Fruit fly (Drosophila melanogaster) whole organism, embryonic: ENCODE data around the gene CG3662.

ENCODE experiments used
- B-H2 ChIP-seq: fragments of 200-800 bp; sonication (Bioruptor generic); optimal IDR thresholded peaks from 2 replicates; lab custom pipeline; 2018; ENCODE audit warnings: missing biosample characterization, mild to moderate bottlenecking, missing genetic modification characterization
- CG10431 ChIP-seq: fragments of 200-800 bp; sonication (Bioruptor generic); optimal IDR thresholded peaks from 3 replicates; lab custom pipeline; 2018; ENCODE audit warnings: missing biosample characterization, mild to moderate bottlenecking, missing genetic modification characterization
- CG12219 ChIP-seq: fragments of 200-800 bp; sonication (Bioruptor generic); optimal IDR thresholded peaks from 3 replicates; lab custom pipeline; 2018; ENCODE audit warnings: missing biosample characterization, mild to moderate bottlenecking, missing genetic modification characterization
- CG13287 ChIP-seq: fragments of 200-800 bp; sonication (Bioruptor generic); IDR thresholded peaks from 2 replicates; pipeline ENCODE4 v1.3.6; 2022; ENCODE audit warnings: missing biosample characterization, missing genetic modification characterization; ENCODE audit not compliant: partially characterized antibody
- CG13624 ChIP-seq: fragments of 200-800 bp; sonication (Bioruptor generic); optimal IDR thresholded peaks from 2 replicates; lab custom pipeline; 2016; ENCODE audit warnings: missing biosample characterization, missing genetic modification characterization
- CG15514 ChIP-seq: fragments of 200-800 bp; sonication (Bioruptor generic); optimal IDR thresholded peaks from 3 replicates; lab custom pipeline; 2017; ENCODE audit warnings: missing biosample characterization, missing genetic modification characterization, mild to moderate bottlenecking, moderate library complexity, missing genetic modification reagents
- CG16779 ChIP-seq: fragments of 200-800 bp; sonication (Bioruptor generic); IDR thresholded peaks from 2 replicates; pipeline ENCODE4 v1.3.6; 2022; ENCODE audit warnings: missing biosample characterization, missing genetic modification characterization
- CG17612 ChIP-seq: fragments of 200-800 bp; sonication (Bioruptor generic); IDR thresholded peaks from 2 replicates; pipeline ENCODE4 v1.3.6; 2022; ENCODE audit warnings: missing biosample characterization, missing genetic modification characterization
- CG1792 ChIP-seq: fragments of 200-800 bp; sonication (Bioruptor generic); optimal IDR thresholded peaks from 2 replicates; lab custom pipeline; 2016; ENCODE audit warnings: missing biosample characterization, missing genetic modification characterization
- CG18764 ChIP-seq: fragments of 200-800 bp; sonication (Bioruptor generic); optimal IDR thresholded peaks from 3 replicates; lab custom pipeline; 2016; ENCODE audit warnings: missing biosample characterization, missing genetic modification characterization
- CG2712 ChIP-seq: fragments of 200-800 bp; optimal IDR thresholded peaks from 3 replicates; lab custom pipeline; 2019; ENCODE audit warnings: missing biosample characterization, mild to moderate bottlenecking, missing genetic modification characterization, moderate library complexity
- CG30020 ChIP-seq: fragments of 200-800 bp; optimal IDR thresholded peaks from 2 replicates; lab custom pipeline; 2019; ENCODE audit warnings: missing biosample characterization, mild to moderate bottlenecking, missing genetic modification characterization, moderate library complexity
- CG3065 ChIP-seq: fragments of 200-800 bp; sonication (Bioruptor generic); optimal IDR thresholded peaks from 2 replicates; lab custom pipeline; 2016; ENCODE audit warnings: missing biosample characterization, missing genetic modification characterization
- CG34376 ChIP-seq: fragments of 200-800 bp; sonication (Bioruptor generic); optimal IDR thresholded peaks from 2 replicates; lab custom pipeline; 2018; ENCODE audit warnings: missing biosample characterization, mild to moderate bottlenecking, missing genetic modification characterization
- CG4282 ChIP-seq: fragments of 200-800 bp; sonication (Bioruptor generic); optimal IDR thresholded peaks from 2 replicates; lab custom pipeline; 2016; ENCODE audit warnings: missing biosample characterization, missing genetic modification characterization
- CG4424 ChIP-seq: fragments of 200-800 bp; sonication (Bioruptor generic); optimal IDR thresholded peaks from 3 replicates; lab custom pipeline; 2016; ENCODE audit warnings: missing biosample characterization, missing genetic modification characterization
- CG6689 ChIP-seq: fragments of 200-800 bp; sonication (Bioruptor generic); IDR thresholded peaks from 2 replicates; pipeline ENCODE4 v1.3.6; 2022; ENCODE audit warnings: missing biosample characterization, missing genetic modification characterization
- CG8359 ChIP-seq: fragments of 200-800 bp; sonication (Bioruptor generic); optimal IDR thresholded peaks from 2 replicates; lab custom pipeline; 2017; ENCODE audit warnings: missing biosample characterization, mild to moderate bottlenecking, missing genetic modification characterization, borderline replicate concordance
- CG8478 ChIP-seq: fragments of >200 bp; optimal IDR thresholded peaks from 2 replicates; lab custom pipeline; 2018
- CG9215 ChIP-seq: fragments of 200-800 bp; sonication (Bioruptor generic); IDR thresholded peaks from 2 replicates; pipeline ENCODE4 v1.3.6; 2022; ENCODE audit warnings: missing biosample characterization, missing genetic modification characterization
- CG9609 ChIP-seq: fragments of 200-800 bp; sonication (Bioruptor generic); optimal IDR thresholded peaks from 3 replicates; lab custom pipeline; 2016; ENCODE audit warnings: missing biosample characterization, missing genetic modification characterization
- Doc2 ChIP-seq: fragments of 200-800 bp; sonication (Bioruptor generic); IDR thresholded peaks from 2 replicates; pipeline ENCODE4 v1.3.6; 2022; ENCODE audit warnings: missing biosample characterization, missing genetic modification characterization
- E2f2 ChIP-seq: fragments of 200-800 bp; sonication (Bioruptor generic); IDR thresholded peaks from 2 replicates; pipeline ENCODE4 v1.3.6; 2022; ENCODE audit warnings: missing biosample characterization, missing genetic modification characterization
- HLH4C ChIP-seq: fragments of 200-800 bp; sonication (Bioruptor generic); IDR thresholded peaks from 3 replicates; pipeline ENCODE4 v1.3.6; 2022; ENCODE audit warnings: missing biosample characterization, missing genetic modification characterization; ENCODE audit not compliant: partially characterized antibody
- Myb ChIP-seq: fragments of 200-800 bp; sonication (Bioruptor generic); optimal IDR thresholded peaks from 2 replicates; lab custom pipeline; 2016; ENCODE audit warnings: missing biosample characterization, missing genetic modification characterization
- Sin3A ChIP-seq: fragments of >200 bp; optimal IDR thresholded peaks from 2 replicates; lab custom pipeline; 2018
- Sox100B ChIP-seq: fragments of 200-800 bp; sonication (Bioruptor generic); optimal IDR thresholded peaks from 3 replicates; lab custom pipeline; 2018; ENCODE audit warnings: missing biosample characterization, mild to moderate bottlenecking, missing genetic modification characterization
- Sry-β ChIP-seq: fragments of 200-800 bp; sonication (Bioruptor generic); optimal IDR thresholded peaks from 2 replicates; lab custom pipeline; 2018; ENCODE audit warnings: missing biosample characterization, mild to moderate bottlenecking, missing genetic modification characterization, moderate library complexity
- Stat92E ChIP-seq, 3 experiments: fragments of >200 bp in 2 of 3; fragments of 200-800 bp in 1 of 3; sonication (Bioruptor generic) in 1 of 3; optimal IDR thresholded peaks; 2 replicates each; lab custom pipeline; 2017 to 2019; ENCODE audit warnings: missing biosample characterization in 3 of 3, missing genetic modification characterization in 3 of 3, mild to moderate bottlenecking in 1 of 3, moderate library complexity in 1 of 3
- ab ChIP-seq: fragments of 200-800 bp; sonication (Bioruptor generic); optimal IDR thresholded peaks from 2 replicates; lab custom pipeline; 2016; ENCODE audit warnings: missing biosample characterization, missing genetic modification characterization
- amos ChIP-seq: fragments of 200-800 bp; sonication (Bioruptor generic); IDR thresholded peaks from 2 replicates; pipeline ENCODE4 v1.3.6; 2022; ENCODE audit warnings: missing biosample characterization, missing genetic modification characterization; ENCODE audit not compliant: partially characterized antibody
- ato ChIP-seq: fragments of 200-800 bp; sonication (Bioruptor generic); IDR thresholded peaks from 2 replicates; pipeline ENCODE4 v1.3.6; 2022; ENCODE audit warnings: missing biosample characterization, missing genetic modification characterization; ENCODE audit not compliant: partially characterized antibody
- bigmax ChIP-seq: fragments of 200-800 bp; sonication (Bioruptor generic); optimal IDR thresholded peaks from 2 replicates; lab custom pipeline; 2018; ENCODE audit warnings: missing biosample characterization, mild to moderate bottlenecking, missing genetic modification characterization
- exex ChIP-seq: fragments of 200-800 bp; sonication (Bioruptor generic); optimal IDR thresholded peaks from 4 replicates; lab custom pipeline; 2018; ENCODE audit warnings: missing biosample characterization, mild to moderate bottlenecking, missing genetic modification characterization, moderate library complexity
- fd96Cb ChIP-seq: fragments of 200-800 bp; sonication (Bioruptor generic); optimal IDR thresholded peaks from 2 replicates; lab custom pipeline; 2018; ENCODE audit warnings: missing biosample characterization, mild to moderate bottlenecking, missing genetic modification characterization, moderate library complexity
- grn ChIP-seq: fragments of 200-800 bp; sonication (Bioruptor generic); optimal IDR thresholded peaks from 3 replicates; lab custom pipeline; 2017; ENCODE audit warnings: missing biosample characterization, missing genetic modification characterization
- lmd ChIP-seq: fragments of 200-800 bp; sonication (Bioruptor generic); IDR thresholded peaks from 2 replicates; pipeline ENCODE4 v1.3.6; 2022; ENCODE audit warnings: missing biosample characterization, missing genetic modification characterization
- pan ChIP-seq, 4 experiments: fragments of >200 bp in 3 of 4; fragments of 200-800 bp in 1 of 4; sonication (Bioruptor generic) in 1 of 4; optimal IDR thresholded peaks in 3 of 4; IDR thresholded peaks in 1 of 4; 2 replicates each; pipeline versions ENCODE4 v1.3.6 to Lab custom; 2017 to 2022; ENCODE audit warnings: missing biosample characterization in 2 of 4, missing genetic modification characterization in 2 of 4, mixed read lengths in 1 of 4
- phol ChIP-seq: fragments of 200-800 bp; sonication (Bioruptor generic); optimal IDR thresholded peaks from 3 replicates; lab custom pipeline; 2018; ENCODE audit warnings: missing biosample characterization, mild to moderate bottlenecking, missing genetic modification characterization, moderate library complexity
- pzg ChIP-seq: fragments of 200-800 bp; sonication (Bioruptor generic); optimal IDR thresholded peaks from 3 replicates; lab custom pipeline; 2018; ENCODE audit warnings: missing biosample characterization, mild to moderate bottlenecking, missing genetic modification characterization, moderate library complexity
- rib ChIP-seq: fragments of 200-800 bp; sonication (Bioruptor generic); IDR thresholded peaks from 2 replicates; pipeline ENCODE4 v1.3.6; 2022; ENCODE audit warnings: missing biosample characterization, missing genetic modification characterization
- sens-2 ChIP-seq: fragments of 200-800 bp; sonication (Bioruptor generic); IDR thresholded peaks from 2 replicates; pipeline ENCODE4 v1.3.6; 2022; ENCODE audit warnings: missing biosample characterization, missing genetic modification characterization
- stwl ChIP-seq: fragments of 200-800 bp; sonication (Bioruptor generic); optimal IDR thresholded peaks from 3 replicates; lab custom pipeline; 2018; ENCODE audit warnings: missing biosample characterization, mild to moderate bottlenecking, missing genetic modification characterization, moderate library complexity
- tap ChIP-seq: fragments of 200-800 bp; optimal IDR thresholded peaks from 3 replicates; lab custom pipeline; 2019; ENCODE audit warnings: missing biosample characterization, mild to moderate bottlenecking, missing genetic modification characterization, moderate library complexity
- tgo ChIP-seq: fragments of 200-800 bp; sonication (Bioruptor generic); IDR thresholded peaks from 3 replicates; pipeline ENCODE4 v1.3.6; 2022; ENCODE audit warnings: missing biosample characterization, missing genetic modification characterization
- ttk ChIP-seq: fragments of 200-800 bp; sonication (Bioruptor generic); IDR thresholded peaks from 2 replicates; pipeline ENCODE4 v2.1.2; 2022; ENCODE audit warnings: missing biosample characterization, missing genetic modification characterization
- twi ChIP-seq: fragments of 200-800 bp; optimal IDR thresholded peaks from 2 replicates; lab custom pipeline; 2019; ENCODE audit warnings: missing biosample characterization, mild to moderate bottlenecking, missing genetic modification characterization, moderate library complexity
- wdn ChIP-seq: fragments of 200-800 bp; sonication (Bioruptor generic); IDR thresholded peaks from 2 replicates; pipeline ENCODE4 v1.3.6; 2022; ENCODE audit warnings: missing biosample characterization, missing genetic modification characterization
- yki ChIP-seq: fragments of >200 bp; optimal IDR thresholded peaks from 3 replicates; lab custom pipeline; 2018
- zf30C ChIP-seq: fragments of 200-800 bp; sonication (Bioruptor generic); optimal IDR thresholded peaks from 3 replicates; lab custom pipeline; 2018; ENCODE audit warnings: missing biosample characterization, mild to moderate bottlenecking, missing genetic modification characterization

Gene CG3662

dm6 chr2L:821242-821985 lies at the start of gene CG3662 (continued):
- TF ChIP-seq CG13624 (GFP tag; lab: Kevin White, UChicago) (peak; percentile 97), ato (GFP tag; lab: Robert Waterston, UW) (peak; percentile 40), CG9609 (GFP tag; lab: Kevin White, UChicago) (no peak), CG1792 (GFP tag; lab: Kevin White, UChicago) (no peak), Sry-β (GFP tag; lab: Kevin White, UChicago) (no peak), ab (GFP tag; lab: Kevin White, UChicago) (no peak), yki (lab: Kevin White, UChicago) (no peak), CG4424 (GFP tag; lab: Kevin White, UChicago) (no peak), CG16779 (GFP tag; lab: Robert Waterston, UW) (no peak), lmd (GFP tag; lab: Robert Waterston, UW) (no peak), pan (optimal IDR thresholded peaks at IDR 0.05; lab: Kevin White, UChicago) (no peak), pan (GFP tag; optimal IDR thresholded peaks at IDR 0.05 in 1 of 2, IDR thresholded peaks at IDR 0.05 in 1 of 2) (peak in 1 of 2 experiments; percentile 25), amos (GFP tag; lab: Robert Waterston, UW) (peak; percentile 46; the same call in 1 of the 2 replicates), CG12219 (no peak), rib (GFP tag; lab: Robert Waterston, UW) (no peak), CG3065 (GFP tag; lab: Kevin White, UChicago) (no peak), fd96Cb (tag; lab: Kevin White, UChicago) (no peak), CG17612 (no peak), CG2712 (tag; lab: Kevin White, UChicago) (peak; percentile 29), Sox100B (GFP tag; lab: Kevin White, UChicago) (no peak), pzg (GFP tag; lab: Kevin White, UChicago) (peak; percentile 95), CG8359 (GFP tag; lab: Kevin White, UChicago) (no peak), E2f2 (GFP tag; lab: Robert Waterston, UW) (peak; percentile 99), CG15514 (GFP tag; lab: Kevin White, UChicago) (peak; percentile 87), CG34376 (GFP tag; lab: Kevin White, UChicago) (peak; percentile 46), Doc2 (GFP tag; lab: Robert Waterston, UW) (no peak), HLH4C (GFP tag; lab: Robert Waterston, UW) (0 out of 3 replicates have a peak, but pooled peaks have one; percentile 20), Stat92E (GFP tag; optimal IDR thresholded peaks at IDR 0.05; lab: Kevin White, UChicago) (peak in 1 of 3 experiments; percentile 29), CG8478 (lab: Kevin White, UChicago) (no peak), wdn (GFP tag; lab: Robert Waterston, UW) (no peak), CG18764 (GFP tag; lab: Kevin White, UChicago) (peak; percentile 0), exex (tag; lab: Kevin White, UChicago) (no peak), CG4282 (no peak), stwl (tag; lab: Kevin White, UChicago) (peak; percentile 69), ttk (no peak), twi (tag; lab: Kevin White, UChicago) (peak; percentile 5), phol (tag; lab: Kevin White, UChicago) (peak; percentile 60), B-H2 (GFP tag; lab: Kevin White, UChicago) (peak; percentile 22), tap (tag; lab: Kevin White, UChicago) (no peak), Myb (GFP tag; lab: Kevin White, UChicago) (peak; percentile 93), sens-2 (GFP tag; lab: Robert Waterston, UW) (no peak), CG30020 (tag; lab: Kevin White, UChicago) (no peak), CG10431 (GFP tag; lab: Kevin White, UChicago) (no peak), Sin3A (lab: Kevin White, UChicago) (peak; percentile 46), bigmax (GFP tag; lab: Kevin White, UChicago) (peak; percentile 16), zf30C (GFP tag; lab: Kevin White, UChicago) (peak; percentile 4), grn (peak; percentile 18), CG13287 (peak; percentile 46), CG6689 (GFP tag; lab: Robert Waterston, UW) (no peak), CG9215 (GFP tag; lab: Robert Waterston, UW) (no peak), tgo (no peak)
